Worm (Caenorhabditis elegans) whole organism, young adult: ENCODE measurements around the gene gcp-2.1.
"Not testable (repeated sequence)": the region's sequence is repeated elsewhere in the genome, so short reads cannot be mapped to it uniquely, and the experiment has no call there.

Experiments used
- B0336.3 ChIP-seq: fragments of 200-800 bp; sonication (Bioruptor generic); IDR thresholded peaks from 2 replicates; pipeline ENCODE4 v1.3.6; 2022; ENCODE audit warnings: missing genetic modification characterization, missing compliant biosample characterization
- C17E4.6 ChIP-seq: fragments of 200-800 bp; sonication (Bioruptor generic); IDR thresholded peaks from 2 replicates; pipeline ENCODE4 v1.3.6; 2022; ENCODE audit warnings: missing genetic modification reagents, missing genetic modification characterization, missing compliant biosample characterization
- F52B5.7 ChIP-seq: sonication (generic microtip); optimal IDR thresholded peaks from 2 replicates; lab custom pipeline; 2016; ENCODE audit warnings: mild to moderate bottlenecking, missing genetic modification characterization, missing compliant biosample characterization
- F57A8.1 ChIP-seq: fragments of 200-800 bp; sonication (Bioruptor generic); optimal IDR thresholded peaks from 2 replicates; lab custom pipeline; 2018; ENCODE audit warnings: mild to moderate bottlenecking, missing genetic modification characterization, moderate library complexity, missing compliant biosample characterization
- F57C9.4 ChIP-seq: sonication (generic microtip); optimal IDR thresholded peaks from 2 replicates; lab custom pipeline; 2017; ENCODE audit warnings: mild to moderate bottlenecking, missing genetic modification characterization, missing compliant biosample characterization
- Y53G8AR.9 ChIP-seq: fragments of 200-800 bp; sonication (Bioruptor generic); conservative IDR thresholded peaks from 2 replicates; pipeline ENCODE4 v1.3.6; 2022; ENCODE audit warnings: missing genetic modification reagents, missing genetic modification characterization, missing compliant biosample characterization
- Y56A3A.18 ChIP-seq: fragments of 200-800 bp; sonication (Bioruptor generic); IDR thresholded peaks from 2 replicates; pipeline ENCODE4 v1.3.6; 2022; ENCODE audit warnings: missing genetic modification reagents, missing genetic modification characterization, missing compliant biosample characterization
- Y79H2A.3 ChIP-seq: fragments of 200-800 bp; sonication (Bioruptor generic); conservative IDR thresholded peaks from 2 replicates; pipeline ENCODE4 v1.3.6; 2022; ENCODE audit warnings: missing genetic modification reagents, missing genetic modification characterization, missing compliant biosample characterization
- ama-1 ChIP-seq, 3 experiments: fragments of 150-350 bp in 1 of 3; sonication (generic microtip) in 2 of 3; optimal IDR thresholded peaks; 2 replicates each; lab custom pipeline; 2014 to 2018; ENCODE audit warnings: missing biosample characterization in 2 of 3, missing genetic modification characterization in 2 of 3, missing genetic modification reagents in 2 of 3
- bed-2 ChIP-seq: fragments of 200-800 bp; sonication (Bioruptor generic); IDR thresholded peaks from 2 replicates; pipeline ENCODE4 v1.3.6; 2022; ENCODE audit warnings: missing genetic modification reagents, missing genetic modification characterization, missing compliant biosample characterization
- cebp-2 ChIP-seq: fragments of 200-800 bp; sonication (Bioruptor generic); IDR thresholded peaks from 2 replicates; pipeline ENCODE4 v1.3.6; 2022; ENCODE audit warnings: missing genetic modification characterization, missing compliant biosample characterization
- efl-1 ChIP-seq: fragments of 150-350 bp; optimal IDR thresholded peaks from 2 replicates; lab custom pipeline; 2014; ENCODE audit warnings: missing biosample characterization, missing genetic modification reagents, missing genetic modification characterization
- fkh-3 ChIP-seq: sonication (generic microtip); optimal IDR thresholded peaks from 2 replicates; lab custom pipeline; 2016; ENCODE audit warnings: mild to moderate bottlenecking, missing genetic modification characterization, missing compliant biosample characterization
- gei-17 ChIP-seq: fragments of 200-800 bp; sonication (Bioruptor generic); optimal IDR thresholded peaks from 2 replicates; lab custom pipeline; 2018; ENCODE audit warnings: mild to moderate bottlenecking, missing genetic modification characterization, missing compliant biosample characterization
- hlh-12 ChIP-seq: sonication (generic microtip); optimal IDR thresholded peaks from 2 replicates; lab custom pipeline; 2016; ENCODE audit warnings: missing genetic modification characterization, missing compliant biosample characterization
- hlh-26 ChIP-seq: fragments of 200-800 bp; sonication (Bioruptor generic); conservative IDR thresholded peaks from 2 replicates; pipeline ENCODE4 v1.3.6; 2022; ENCODE audit warnings: missing genetic modification reagents, missing genetic modification characterization, missing compliant biosample characterization
- hmg-1.2 ChIP-seq: fragments of 200-800 bp; sonication (Bioruptor generic); IDR thresholded peaks from 2 replicates; pipeline ENCODE4 v1.3.6; 2022; ENCODE audit warnings: missing genetic modification reagents, missing genetic modification characterization, missing compliant biosample characterization
- lin-35 ChIP-seq, 3 experiments: fragments of 150-350 bp in 2 of 3; sonication (generic microtip) in 1 of 3; optimal IDR thresholded peaks; 2 replicates each; lab custom pipeline; 2014 to 2018; ENCODE audit warnings: missing biosample characterization in 3 of 3, missing genetic modification characterization in 3 of 3, missing genetic modification reagents in 3 of 3
- lir-1 ChIP-seq: fragments of 200-800 bp; sonication (Bioruptor generic); conservative IDR thresholded peaks from 2 replicates; pipeline ENCODE4 v1.3.6; 2022; ENCODE audit warnings: missing genetic modification reagents, missing genetic modification characterization, missing compliant biosample characterization
- lsl-1 ChIP-seq: fragments of 200-800 bp; sonication (Bioruptor generic); optimal IDR thresholded peaks from 2 replicates; lab custom pipeline; 2018; ENCODE audit warnings: mild to moderate bottlenecking, missing genetic modification characterization, moderate library complexity, missing compliant biosample characterization
- madf-6 ChIP-seq: fragments of 200-800 bp; sonication (Bioruptor generic); IDR thresholded peaks from 2 replicates; pipeline ENCODE4 v1.3.6; 2022; ENCODE audit warnings: missing genetic modification reagents, missing genetic modification characterization, missing compliant biosample characterization
- mcd-1 ChIP-seq: fragments of 200-800 bp; sonication (Bioruptor generic); IDR thresholded peaks from 2 replicates; pipeline ENCODE4 v1.3.6; 2022; ENCODE audit warnings: missing genetic modification reagents, missing genetic modification characterization, missing compliant biosample characterization
- mel-28 ChIP-seq: sonication (generic microtip); optimal IDR thresholded peaks from 2 replicates; lab custom pipeline; 2016; ENCODE audit warnings: borderline replicate concordance, mild to moderate bottlenecking, missing genetic modification characterization, missing compliant biosample characterization
- nhr-27 ChIP-seq: fragments of 200-800 bp; sonication (Bioruptor generic); optimal IDR thresholded peaks from 2 replicates; lab custom pipeline; 2018; ENCODE audit warnings: mild to moderate bottlenecking, missing genetic modification characterization, moderate library complexity, missing compliant biosample characterization
- nhr-80 ChIP-seq: sonication (generic microtip); optimal IDR thresholded peaks from 2 replicates; lab custom pipeline; 2016; ENCODE audit warnings: missing genetic modification characterization, missing compliant biosample characterization
- repo-1 ChIP-seq: sonication (generic microtip); optimal IDR thresholded peaks from 2 replicates; lab custom pipeline; 2017; ENCODE audit warnings: mild to moderate bottlenecking, missing genetic modification characterization, missing compliant biosample characterization
- rpc-1 ChIP-seq, 2 experiments: fragments of 150-350 bp in 1 of 2; sonication (generic microtip) in 1 of 2; optimal IDR thresholded peaks; 2 replicates each; lab custom pipeline; 2014 to 2018; ENCODE audit warnings: missing biosample characterization in 1 of 2, missing genetic modification characterization in 1 of 2, missing genetic modification reagents in 1 of 2, missing genotype in 1 of 2
- snpc-1.1 ChIP-seq: sonication (generic microtip); optimal IDR thresholded peaks from 2 replicates; lab custom pipeline; 2017; ENCODE audit warnings: missing genetic modification characterization, mild to moderate bottlenecking, missing compliant biosample characterization, antibody characterized with exemption, moderate library complexity, missing genotype, missing genetic modification reagents; ENCODE audit not compliant: insufficient read depth
- snpc-1.3 ChIP-seq: sonication (generic microtip); optimal IDR thresholded peaks from 2 replicates; lab custom pipeline; 2017; ENCODE audit warnings: missing genetic modification characterization, mild to moderate bottlenecking, missing compliant biosample characterization, antibody characterized with exemption, moderate library complexity, missing genotype, missing genetic modification reagents; ENCODE audit not compliant: insufficient read depth
- snpc-4 ChIP-seq, 5 experiments: fragments of 150-350 bp in 1 of 5; sonication (generic microtip) in 4 of 5; optimal IDR thresholded peaks; 2 replicates each; lab custom pipeline; 2014 to 2018; ENCODE audit warnings: missing genetic modification characterization in 5 of 5, missing biosample characterization in 3 of 5, antibody characterized with exemption in 2 of 5, mild to moderate bottlenecking in 2 of 5, missing compliant biosample characterization in 2 of 5, missing genotype in 2 of 5, moderate library complexity in 2 of 5, missing genetic modification reagents in 1 of 5
- tbp1 ChIP-seq: fragments of 200-800 bp; sonication (Bioruptor generic); optimal IDR thresholded peaks from 2 replicates; lab custom pipeline; 2018; ENCODE audit warnings: mild to moderate bottlenecking, missing genetic modification characterization, missing compliant biosample characterization
- tbx-9 ChIP-seq: sonication (generic microtip); optimal IDR thresholded peaks from 2 replicates; lab custom pipeline; 2016; ENCODE audit warnings: borderline replicate concordance, missing genetic modification characterization, inconsistent platforms, missing compliant biosample characterization
- unc-130 ChIP-seq: sonication (generic microtip); optimal IDR thresholded peaks from 2 replicates; lab custom pipeline; 2016; ENCODE audit warnings: missing genetic modification reagents, missing genetic modification characterization, missing compliant biosample characterization
- ztf-25 ChIP-seq: fragments of 200-800 bp; sonication (Bioruptor generic); IDR thresholded peaks from 2 replicates; pipeline ENCODE4 v1.3.6; 2022; ENCODE audit warnings: missing genetic modification reagents, missing genetic modification characterization, missing compliant biosample characterization
- ztf-28 ChIP-seq: fragments of 200-800 bp; sonication (Bioruptor generic); IDR thresholded peaks from 2 replicates; pipeline ENCODE4 v1.3.6; 2022; ENCODE audit warnings: missing genetic modification reagents, missing genetic modification characterization, missing compliant biosample characterization

Gene gcp-2.1

ce11 chrX:286116-286515, 15.5 kb upstream of the gcp-2.1 start, which contains the start of gene Y47C4A.1:
Gene Y47C4A.1 (minus strand): TSS chrX:286216.
- not testable (repeated sequence) for TF ChIP-seq nhr-27, repo-1, F57C9.4 (tag; lab: Kevin White, UChicago)

- TF ChIP-seq lir-1 (no peak), B0336.3 (GFP tag; lab: Robert Waterston, UW) (no peak), snpc-1.3 (tag; lab: Kevin White, UChicago) (no peak), tbp1 (GFP tag; lab: Kevin White, UChicago) (no peak), mcd-1 (GFP tag; lab: Robert Waterston, UW) (no peak), F52B5.7 (tag; lab: Kevin White, UChicago) (no peak), ama-1 (optimal IDR thresholded peaks at IDR 0.05; lab: Kevin White, UChicago) (no peak), ama-1 (GFP tag; optimal IDR thresholded peaks at IDR 0.05; lab: Kevin White, UChicago) (no peak), unc-130 (no peak), snpc-1.1 (no peak), tbx-9 (tag; lab: Kevin White, UChicago) (no peak), snpc-4 (GFP tag; optimal IDR thresholded peaks at IDR 0.05; lab: Kevin White, UChicago) (no peak), snpc-4 (tag; optimal IDR thresholded peaks at IDR 0.05; lab: Kevin White, UChicago) (no peak)
Measured at ce11 chrX:295726-296125, 5.9 kb upstream of the gcp-2.1 start.

ce11 chrX:296934-297333, 4.7 kb upstream of the gcp-2.1 start, which contains the start of gene R57.2:
Gene R57.2 (plus strand): TSS chrX:297234.
- TF ChIP-seq fkh-3 (tag; lab: Kevin White, UChicago) (no peak), efl-1 (GFP tag; lab: Kevin White, UChicago) (no peak), snpc-1.3 (tag; lab: Kevin White, UChicago) (no peak), Y56A3A.18 (GFP tag; lab: Robert Waterston, UW) (no peak), lsl-1 (GFP tag; lab: Kevin White, UChicago) (no peak), hlh-12 (tag; lab: Kevin White, UChicago) (no peak), C17E4.6 (no peak), Y79H2A.3 (GFP tag; lab: Robert Waterston, UW) (no peak), ztf-28 (GFP tag; lab: Robert Waterston, UW) (no peak), mcd-1 (GFP tag; lab: Robert Waterston, UW) (no peak), Y53G8AR.9 (GFP tag; lab: Robert Waterston, UW) (no peak), hmg-1.2 (no peak), mel-28 (no peak), cebp-2 (GFP tag; lab: Robert Waterston, UW) (no peak), gei-17 (GFP tag; lab: Kevin White, UChicago) (no peak), ztf-25 (GFP tag; lab: Robert Waterston, UW) (no peak), lin-35 (GFP tag; optimal IDR thresholded peaks at IDR 0.05; lab: Kevin White, UChicago) (no peak), bed-2 (no peak), rpc-1 (optimal IDR thresholded peaks at IDR 0.05; lab: Kevin White, UChicago) (no peak), rpc-1 (tag; optimal IDR thresholded peaks at IDR 0.05; lab: Kevin White, UChicago) (no peak), hlh-26 (GFP tag; lab: Robert Waterston, UW) (no peak)

- no peak for TF ChIP-seq F57A8.1
- no peak for TF ChIP-seq madf-6 (GFP tag; lab: Robert Waterston, UW)
- TF ChIP-seq nhr-80 = peak; percentile 50
Measured at ce11 chrX:299090-299489, 2.5 kb upstream of the gcp-2.1 start.
